Worm (Caenorhabditis elegans): ENCODE results near the gene idpp-9.

ce11 chrX:3871578-3872234 lies 43.9 kb downstream of the idpp-9 start:
- no peak for TF ChIP-seq ces-1 (GFP tag; optimal IDR thresholded peaks at IDR 0.05)
- no peak for TF ChIP-seq elt-3 (tag; optimal IDR thresholded peaks at IDR 0.05)
- TF ChIP-seq snpc-4 (tag; optimal IDR thresholded peaks at IDR 0.05), result no peak
- TF ChIP-seq ama-1 (optimal IDR thresholded peaks at IDR 0.05), result no peak
- TF ChIP-seq blmp-1 (tag; optimal IDR thresholded peaks at IDR 0.05), result no peak
- no peak for TF ChIP-seq unc-98 (GFP tag; IDR thresholded peaks at IDR 0.05)
- TF ChIP-seq elt-2 (tag; optimal IDR thresholded peaks at IDR 0.05), result no peak
- no peak for TF ChIP-seq unc-62 (GFP tag; optimal IDR thresholded peaks at IDR 0.05)
- TF ChIP-seq unc-86 (tag; optimal IDR thresholded peaks at IDR 0.05), result no peak
- no peak for TF ChIP-seq jun-1 (tag; optimal IDR thresholded peaks at IDR 0.05)
- TF ChIP-seq ztf-11 (tag; optimal IDR thresholded peaks at IDR 0.05), result no peak
